Worm (Caenorhabditis elegans) whole organism, midembryonic: Measurements from ENCODE around the gene gyf-1.

ENCODE experiments used
- T22C8.4 ChIP-seq: fragments of 200-800 bp; sonication (Bioruptor generic); IDR thresholded peaks from 2 replicates; pipeline ENCODE4 v1.3.6; 2022; ENCODE audit warnings: missing genetic modification characterization, missing compliant biosample characterization
- cog-1 ChIP-seq: sonication (generic microtip); optimal IDR thresholded peaks from 2 replicates; lab custom pipeline; 2016; ENCODE audit warnings: missing genetic modification characterization, missing compliant biosample characterization
- flt-1 ChIP-seq: fragments of 200-800 bp; sonication (Bioruptor generic); IDR thresholded peaks from 2 replicates; pipeline ENCODE4 v1.3.6; 2022; ENCODE audit warnings: missing genetic modification characterization, missing compliant biosample characterization
- klf-2 ChIP-seq: fragments of 200-800 bp; sonication (Bioruptor generic); conservative IDR thresholded peaks from 2 replicates; pipeline ENCODE4 v1.3.6; 2022; ENCODE audit warnings: missing genetic modification reagents, missing genetic modification characterization, missing compliant biosample characterization
- med-1 ChIP-seq: sonication (generic microtip); optimal IDR thresholded peaks from 2 replicates; lab custom pipeline; 2017; ENCODE audit warnings: missing genetic modification characterization, mild to moderate bottlenecking, missing compliant biosample characterization, antibody characterized with exemption, missing genetic modification reagents; ENCODE audit not compliant: insufficient read depth
- ref-1 ChIP-seq: fragments of 200-800 bp; sonication (Bioruptor generic); conservative IDR thresholded peaks from 2 replicates; pipeline ENCODE4 v1.3.6; 2022; ENCODE audit warnings: missing genetic modification reagents, missing genetic modification characterization, missing compliant biosample characterization
- tab-1 ChIP-seq: fragments of 200-800 bp; sonication (Bioruptor generic); IDR thresholded peaks from 2 replicates; pipeline ENCODE4 v1.3.6; 2022; ENCODE audit warnings: missing genetic modification characterization, missing compliant biosample characterization
- ztf-23 ChIP-seq: fragments of 200-800 bp; sonication (Bioruptor generic); IDR thresholded peaks from 2 replicates; pipeline ENCODE4 v1.3.6; 2022; ENCODE audit warnings: missing genetic modification reagents, missing genetic modification characterization, missing compliant biosample characterization
- ztf-29 ChIP-seq: fragments of 200-800 bp; sonication (Bioruptor generic); IDR thresholded peaks from 2 replicates; pipeline ENCODE4 v1.3.6; 2022; ENCODE audit warnings: missing genetic modification reagents, missing genetic modification characterization, missing compliant biosample characterization

gyf-1 gene

DNA sequence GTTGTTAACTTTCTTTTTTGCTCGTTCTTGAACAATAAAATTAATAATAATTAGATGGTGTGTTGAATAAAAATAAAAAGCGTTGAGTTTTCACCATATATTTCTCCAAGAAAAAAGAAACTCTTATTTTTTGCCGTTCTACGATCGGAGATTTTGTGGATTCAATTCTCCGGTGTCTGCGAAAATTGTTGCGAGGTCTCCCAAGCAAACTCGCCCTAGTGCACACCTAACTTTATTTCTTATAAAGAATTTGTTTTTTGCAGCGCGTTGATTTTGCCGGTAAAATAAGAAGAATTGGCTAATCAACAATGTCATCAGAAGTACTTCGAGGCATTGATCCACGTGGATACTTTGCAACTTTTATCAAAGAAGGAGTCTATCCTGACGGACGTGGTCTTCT, 57.4 kb downstream of the gyf-1 start, which contains the start of gene exos-8:
TSS of gene exos-8 (plus strand) at position 264 of the 400 bp plus-strand sequence.
- TF ChIP-seq med-1 (GFP tag; lab: Kevin White, UChicago) (no peak), flt-1 (peak; percentile 77; the same call in 1 of the 2 replicates), ztf-23 (GFP tag; lab: Robert Waterston, UW) (no peak), ref-1 (GFP tag; lab: Robert Waterston, UW) (no peak), tab-1 (GFP tag; lab: Robert Waterston, UW) (0 out of 2 replicates have a peak, but pooled peaks have one; percentile 20), cog-1 (peak; percentile 41), klf-2 (peak; percentile 64; the same call in 1 of the 2 replicates), T22C8.4 (GFP tag; lab: Robert Waterston, UW) (no peak), ztf-29 (GFP tag; lab: Robert Waterston, UW) (0 out of 2 replicates have a peak, but pooled peaks have one; percentile 34)
